Fruit fly (Drosophila melanogaster): ENCODE results near the gene CG9399.
A peak's percentile ranks its signal among the peaks of the same experiment; 100 is the strongest.

The CG9399 gene

DNA sequence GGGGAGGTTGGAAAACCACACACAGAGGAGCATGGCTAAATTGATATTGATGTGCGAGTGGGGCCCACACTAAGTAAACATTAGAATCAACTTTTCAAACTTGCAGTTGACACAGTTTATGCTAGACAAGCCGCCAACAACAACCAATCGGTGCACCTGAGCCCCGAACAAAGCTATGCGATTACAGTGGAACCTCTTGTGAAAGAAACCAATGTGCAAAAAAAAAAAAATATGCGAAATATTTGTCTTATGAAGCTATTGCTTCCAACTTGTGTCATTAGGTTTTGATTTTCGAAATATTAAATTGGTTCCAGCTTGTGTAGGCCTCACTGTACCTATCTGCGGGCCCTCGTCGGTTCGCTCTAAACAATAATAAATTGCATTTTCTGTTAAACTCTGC, 44.3 kb upstream of the CG9399 start (continued):
- no peak for TF ChIP-seq CG7963 (GFP tag; IDR thresholded peaks at IDR 0.05; ENCODE audit: partially characterized antibody)
- no peak for TF ChIP-seq exex (tag; optimal IDR thresholded peaks at IDR 0.05)
- peak; percentile 51 for TF ChIP-seq kah (GFP tag; optimal IDR thresholded peaks at IDR 0.05)
- TF ChIP-seq Kr (GFP tag; optimal IDR thresholded peaks at IDR 0.05): no peak
- no peak for TF ChIP-seq CG13894 (tag; optimal IDR thresholded peaks at IDR 0.05)
- TF ChIP-seq CG4820 (GFP tag; optimal IDR thresholded peaks at IDR 0.05): peak; percentile 81
- TF ChIP-seq CG4730 (GFP tag; IDR thresholded peaks at IDR 0.05): peak; percentile 77
- no peak for TF ChIP-seq CG34376 (GFP tag; optimal IDR thresholded peaks at IDR 0.05)
- no peak for TF ChIP-seq ftz-f1 (GFP tag; optimal IDR thresholded peaks at IDR 0.05)
- peak; percentile 65 for TF ChIP-seq seq (GFP tag; IDR thresholded peaks at IDR 0.05)
- TF ChIP-seq YL-1 (GFP tag; optimal IDR thresholded peaks at IDR 0.05): no peak
- TF ChIP-seq nau (GFP tag; optimal IDR thresholded peaks at IDR 0.05): peak; percentile 59
- TF ChIP-seq ac (GFP tag; optimal IDR thresholded peaks at IDR 0.05): peak; percentile 25
- TF ChIP-seq CG14667 (GFP tag; IDR thresholded peaks at IDR 0.05): peak; percentile 50
- TF ChIP-seq org-1 (GFP tag; optimal IDR thresholded peaks at IDR 0.05): peak; percentile 72
- TF ChIP-seq her (GFP tag; optimal IDR thresholded peaks at IDR 0.05): peak; percentile 63
- TF ChIP-seq tap (tag; optimal IDR thresholded peaks at IDR 0.05): peak; percentile 58
- TF ChIP-seq dati (GFP tag; IDR thresholded peaks at IDR 0.05): peak; percentile 70
- no peak for TF ChIP-seq CG16813 (GFP tag; IDR thresholded peaks at IDR 0.05; ENCODE audit: partially characterized antibody)
- peak; percentile 10 for TF ChIP-seq slou (GFP tag; optimal IDR thresholded peaks at IDR 0.05)
- TF ChIP-seq gcm2 (GFP tag; optimal IDR thresholded peaks at IDR 0.05): peak; percentile 69
- TF ChIP-seq CG10267 (tag; optimal IDR thresholded peaks at IDR 0.05): peak; percentile 45
- peak; percentile 66 for TF ChIP-seq Side (GFP tag; optimal IDR thresholded peaks at IDR 0.05)
- TF ChIP-seq CG14050 (GFP tag; IDR thresholded peaks at IDR 0.05): peak; percentile 64
- TF ChIP-seq crol (GFP tag; IDR thresholded peaks at IDR 0.05): peak; percentile 32; the same call in 1 of the 2 replicates
- peak; percentile 59 for TF ChIP-seq CG2875 (GFP tag; optimal IDR thresholded peaks at IDR 0.05)
- peak; percentile 21 for TF ChIP-seq CG9437 (GFP tag; optimal IDR thresholded peaks at IDR 0.05)
- TF ChIP-seq CG9215 (GFP tag; IDR thresholded peaks at IDR 0.05): peak; percentile 52; the same call in 1 of the 2 replicates
- peak; percentile 6 for TF ChIP-seq CG13123 (GFP tag; optimal IDR thresholded peaks at IDR 0.05)
- 0 out of 2 replicates have a peak, but pooled peaks have one; percentile 21 for TF ChIP-seq CG43689 (GFP tag; IDR thresholded peaks at IDR 0.05)
- TF ChIP-seq p53 (GFP tag; optimal IDR thresholded peaks at IDR 0.05): no peak
- no peak for TF ChIP-seq zen2 (GFP tag; IDR thresholded peaks at IDR 0.05; ENCODE audit: partially characterized antibody)
- TF ChIP-seq NK7.1 (GFP tag; optimal IDR thresholded peaks at IDR 0.05): peak; percentile 14
- TF ChIP-seq caup (GFP tag; optimal IDR thresholded peaks at IDR 0.05; ENCODE audit: severe bottlenecking): peak; percentile 45
- no peak for TF ChIP-seq CG30020 (tag; optimal IDR thresholded peaks at IDR 0.05)
- peak; percentile 87 for TF ChIP-seq CG1603 (tag; optimal IDR thresholded peaks at IDR 0.05)
- TF ChIP-seq pnt (GFP tag; optimal IDR thresholded peaks at IDR 0.05): peak; percentile 74
- peak; percentile 77 for TF ChIP-seq CG31441 (GFP tag; IDR thresholded peaks at IDR 0.05)
- 0 out of 2 replicates have a peak, but pooled peaks have one; percentile 33 for TF ChIP-seq CG17612 (GFP tag; IDR thresholded peaks at IDR 0.05)
- TF ChIP-seq E2f2 (GFP tag; IDR thresholded peaks at IDR 0.05): peak; percentile 46; the same call in 1 of the 2 replicates
- TF ChIP-seq cwo (GFP tag; optimal IDR thresholded peaks at IDR 0.05): peak; percentile 34
- no peak for TF ChIP-seq CG10147 (GFP tag; optimal IDR thresholded peaks at IDR 0.05)
- TF ChIP-seq lab (GFP tag; optimal IDR thresholded peaks at IDR 0.05): peak; percentile 78
- TF ChIP-seq HLHmδ (GFP tag; optimal IDR thresholded peaks at IDR 0.05): no peak
- peak; percentile 65 for TF ChIP-seq Mes4 (GFP tag; optimal IDR thresholded peaks at IDR 0.05)
- TF ChIP-seq hbn (GFP tag; IDR thresholded peaks at IDR 0.05; ENCODE audit: partially characterized antibody): no peak
- no peak for TF ChIP-seq wdn (GFP tag; IDR thresholded peaks at IDR 0.05)
- peak; percentile 41 for TF ChIP-seq CG13296 (GFP tag; optimal IDR thresholded peaks at IDR 0.05)
- peak; percentile 2 for TF ChIP-seq CG6683 (GFP tag; optimal IDR thresholded peaks at IDR 0.05)
- TF ChIP-seq Hr39 (optimal IDR thresholded peaks at IDR 0.05): no peak
- peak; percentile 35 for TF ChIP-seq CG17186 (GFP tag; optimal IDR thresholded peaks at IDR 0.05)

All from whole organism, embryonic.